Fruit fly (Drosophila melanogaster) whole organism, embryonic: Measurements from ENCODE around the gene Ac76E.

Source experiments
- Awh ChIP-seq: fragments of 200-800 bp; sonication (Bioruptor generic); IDR thresholded peaks from 2 replicates; pipeline ENCODE4, ENCODE4 v1.3.6; 2022; ENCODE audit warnings: missing biosample characterization, missing genetic modification characterization
- B-H1 ChIP-seq: fragments of 200-800 bp; sonication (Bioruptor generic); IDR thresholded peaks from 3 replicates; pipeline ENCODE4 v1.3.6; 2022; ENCODE audit warnings: missing biosample characterization, missing genetic modification characterization
- CG11247 ChIP-seq: fragments of 200-800 bp; sonication (Bioruptor generic); IDR thresholded peaks from 2 replicates; pipeline ENCODE4 v1.3.6; 2022; ENCODE audit warnings: missing biosample characterization, missing genetic modification characterization
- CG12236 ChIP-seq: fragments of 200-800 bp; sonication (Bioruptor generic); optimal IDR thresholded peaks from 2 replicates; lab custom pipeline; 2016; ENCODE audit warnings: missing biosample characterization, missing genetic modification characterization
- CG1233 ChIP-seq: fragments of 200-800 bp; sonication (Bioruptor generic); optimal IDR thresholded peaks from 4 replicates; lab custom pipeline; 2018; ENCODE audit warnings: missing biosample characterization, mild to moderate bottlenecking, missing genetic modification characterization
- CG12769 ChIP-seq: fragments of 200-800 bp; sonication (Bioruptor generic); optimal IDR thresholded peaks from 2 replicates; lab custom pipeline; 2019; ENCODE audit warnings: missing biosample characterization, mild to moderate bottlenecking, missing genetic modification characterization, moderate library complexity
- CG14965 ChIP-seq: fragments of 200-800 bp; sonication (Bioruptor generic); optimal IDR thresholded peaks from 2 replicates; lab custom pipeline; 2016; ENCODE audit warnings: missing biosample characterization, missing genetic modification characterization, borderline replicate concordance
- CG15011 ChIP-seq: fragments of 200-800 bp; sonication (Bioruptor generic); optimal IDR thresholded peaks from 3 replicates; lab custom pipeline; 2018; ENCODE audit warnings: missing biosample characterization, mild to moderate bottlenecking, missing genetic modification characterization
- CG15696 ChIP-seq: fragments of 200-800 bp; sonication (Bioruptor generic); optimal IDR thresholded peaks from 2 replicates; lab custom pipeline; 2019; ENCODE audit warnings: missing biosample characterization, mild to moderate bottlenecking, missing genetic modification characterization, moderate library complexity
- CG31224 ChIP-seq: fragments of 200-800 bp; sonication (Bioruptor generic); IDR thresholded peaks from 2 replicates; pipeline ENCODE4 v1.3.6; 2022; ENCODE audit warnings: missing biosample characterization, missing genetic modification characterization
- CG31388 ChIP-seq: fragments of 200-800 bp; sonication (Bioruptor generic); optimal IDR thresholded peaks from 2 replicates; lab custom pipeline; 2016; ENCODE audit warnings: missing biosample characterization, missing genetic modification characterization
- CG33557 ChIP-seq: fragments of 200-800 bp; sonication (Bioruptor generic); optimal IDR thresholded peaks from 2 replicates; lab custom pipeline; 2019; ENCODE audit warnings: missing biosample characterization, mild to moderate bottlenecking, missing genetic modification characterization, moderate library complexity
- CG3838 ChIP-seq: fragments of 200-800 bp; sonication (Bioruptor generic); optimal IDR thresholded peaks from 3 replicates; lab custom pipeline; 2016; ENCODE audit warnings: missing biosample characterization, missing genetic modification characterization
- CG4707 ChIP-seq: fragments of 200-800 bp; sonication (Bioruptor generic); optimal IDR thresholded peaks from 2 replicates; lab custom pipeline; 2018; ENCODE audit warnings: missing biosample characterization, mild to moderate bottlenecking, missing genetic modification characterization, moderate library complexity
- CG6791 ChIP-seq: fragments of 200-800 bp; sonication (Bioruptor generic); IDR thresholded peaks from 3 replicates; pipeline ENCODE4 v1.3.6; 2022; ENCODE audit warnings: missing biosample characterization, missing genetic modification characterization; ENCODE audit not compliant: partially characterized antibody
- CG7271 ChIP-seq: fragments of 200-800 bp; sonication (Bioruptor generic); optimal IDR thresholded peaks from 2 replicates; lab custom pipeline; 2018; ENCODE audit warnings: missing biosample characterization, mild to moderate bottlenecking, missing genetic modification characterization, moderate library complexity
- CG7745 ChIP-seq: fragments of 200-800 bp; sonication (Bioruptor generic); optimal IDR thresholded peaks from 2 replicates; lab custom pipeline; 2018; ENCODE audit warnings: missing biosample characterization, mild to moderate bottlenecking, missing genetic modification characterization, moderate library complexity
- CG7839 ChIP-seq: fragments of 200-800 bp; sonication (Bioruptor generic); optimal IDR thresholded peaks from 3 replicates; lab custom pipeline; 2018; ENCODE audit warnings: missing biosample characterization, mild to moderate bottlenecking, missing genetic modification characterization, moderate library complexity
- CG8765 ChIP-seq: fragments of 200-800 bp; sonication (Bioruptor generic); IDR thresholded peaks from 2 replicates; pipeline ENCODE4 v1.3.6; 2022; ENCODE audit warnings: missing biosample characterization, missing genetic modification characterization
- Dfd ChIP-seq, 2 experiments: fragments of >200 bp; optimal IDR thresholded peaks; 2 replicates each; lab custom pipeline; 2017; ENCODE audit warnings: missing biosample characterization in 2 of 2, missing genetic modification characterization in 2 of 2
- HHEX ChIP-seq: fragments of 200-800 bp; sonication (Bioruptor generic); optimal IDR thresholded peaks from 3 replicates; lab custom pipeline; 2017; ENCODE audit warnings: missing biosample characterization, mild to moderate bottlenecking, missing genetic modification characterization, missing genetic modification reagents
- Hr3 ChIP-seq: fragments of 200-800 bp; sonication (Bioruptor generic); optimal IDR thresholded peaks from 3 replicates; lab custom pipeline; 2016; ENCODE audit warnings: missing biosample characterization, missing genetic modification characterization
- Hr39 ChIP-seq: fragments of >200 bp; optimal IDR thresholded peaks from 2 replicates; lab custom pipeline; 2017
- Jarid2 ChIP-seq: fragments of 200-800 bp; sonication (Bioruptor generic); optimal IDR thresholded peaks from 3 replicates; lab custom pipeline; 2017; ENCODE audit warnings: mild to moderate bottlenecking, missing biosample characterization, missing genetic modification reagents, missing genetic modification characterization
- Nf-YB ChIP-seq: fragments of 200-800 bp; sonication (Bioruptor generic); optimal IDR thresholded peaks from 3 replicates; lab custom pipeline; 2019; ENCODE audit warnings: missing biosample characterization, mild to moderate bottlenecking, missing genetic modification characterization, moderate library complexity
- PHDP ChIP-seq: fragments of 200-800 bp; sonication (Bioruptor generic); optimal IDR thresholded peaks from 3 replicates; lab custom pipeline; 2018; ENCODE audit warnings: missing biosample characterization, mild to moderate bottlenecking, missing genetic modification characterization, moderate library complexity
- Ssrp ChIP-seq: fragments of 200-800 bp; sonication (Bioruptor generic); optimal IDR thresholded peaks from 2 replicates; lab custom pipeline; 2018; ENCODE audit warnings: missing biosample characterization, mild to moderate bottlenecking, missing genetic modification characterization, moderate library complexity
- YL-1 ChIP-seq: fragments of 200-800 bp; sonication (Bioruptor generic); optimal IDR thresholded peaks from 3 replicates; lab custom pipeline; 2017; ENCODE audit warnings: missing biosample characterization, mild to moderate bottlenecking, missing genetic modification characterization
- bcd ChIP-seq: fragments of 200-800 bp; sonication (Bioruptor generic); optimal IDR thresholded peaks from 2 replicates; lab custom pipeline; 2017; ENCODE audit warnings: missing biosample characterization, mild to moderate bottlenecking, missing genetic modification characterization
- dmrt99B ChIP-seq: fragments of 200-800 bp; sonication (Bioruptor generic); optimal IDR thresholded peaks from 2 replicates; lab custom pipeline; 2018; ENCODE audit warnings: missing biosample characterization, mild to moderate bottlenecking, missing genetic modification characterization, moderate library complexity
- dysf ChIP-seq: fragments of 200-800 bp; sonication (Bioruptor generic); IDR thresholded peaks from 3 replicates; pipeline ENCODE4 v1.3.6; 2022; ENCODE audit warnings: missing biosample characterization, missing genetic modification characterization
- eyg ChIP-seq: fragments of 200-800 bp; sonication (Bioruptor generic); optimal IDR thresholded peaks from 3 replicates; lab custom pipeline; 2016; ENCODE audit warnings: missing biosample characterization, missing genetic modification characterization
- gcm ChIP-seq: fragments of 200-800 bp; sonication (Bioruptor generic); optimal IDR thresholded peaks from 2 replicates; lab custom pipeline; 2019; ENCODE audit warnings: missing biosample characterization, mild to moderate bottlenecking, missing genetic modification characterization, moderate library complexity
- gsb-n ChIP-seq: fragments of 200-800 bp; sonication (Bioruptor generic); optimal IDR thresholded peaks from 3 replicates; lab custom pipeline; 2018; ENCODE audit warnings: missing biosample characterization, mild to moderate bottlenecking, missing genetic modification characterization
- h ChIP-seq: fragments of >200 bp; optimal IDR thresholded peaks from 2 replicates; lab custom pipeline; 2017
- her ChIP-seq: fragments of 200-800 bp; sonication (Bioruptor generic); optimal IDR thresholded peaks from 2 replicates; lab custom pipeline; 2016; ENCODE audit warnings: missing biosample characterization, missing genetic modification characterization
- jigr1 ChIP-seq: fragments of 200-800 bp; sonication (Bioruptor generic); IDR thresholded peaks from 3 replicates; pipeline ENCODE4 v1.3.6; 2022; ENCODE audit warnings: missing biosample characterization, missing genetic modification characterization
- kay ChIP-seq: fragments of 200-800 bp; sonication (Bioruptor generic); optimal IDR thresholded peaks from 2 replicates; lab custom pipeline; 2016; ENCODE audit warnings: missing biosample characterization, missing genetic modification characterization
- nau ChIP-seq: fragments of 200-800 bp; sonication (Bioruptor generic); optimal IDR thresholded peaks from 3 replicates; lab custom pipeline; 2017; ENCODE audit warnings: missing biosample characterization, mild to moderate bottlenecking, missing genetic modification characterization, missing genetic modification reagents
- oc ChIP-seq: fragments of 200-800 bp; sonication (Bioruptor generic); optimal IDR thresholded peaks from 2 replicates; lab custom pipeline; 2018; ENCODE audit warnings: missing biosample characterization, mild to moderate bottlenecking, missing genetic modification characterization, moderate library complexity
- p53 ChIP-seq: fragments of 200-800 bp; sonication (Bioruptor generic); optimal IDR thresholded peaks from 2 replicates; lab custom pipeline; 2016; ENCODE audit warnings: missing biosample characterization, missing genetic modification characterization
- pum ChIP-seq: fragments of 200-800 bp; sonication (Bioruptor generic); optimal IDR thresholded peaks from 2 replicates; lab custom pipeline; 2016; ENCODE audit warnings: missing biosample characterization, missing genetic modification characterization
- run ChIP-seq: fragments of 200-800 bp; sonication (Bioruptor generic); optimal IDR thresholded peaks from 3 replicates; lab custom pipeline; 2018; ENCODE audit warnings: missing biosample characterization, mild to moderate bottlenecking, missing genetic modification characterization
- slou ChIP-seq: fragments of 200-800 bp; sonication (Bioruptor generic); optimal IDR thresholded peaks from 3 replicates; lab custom pipeline; 2016; ENCODE audit warnings: missing biosample characterization, missing genetic modification characterization
- so ChIP-seq: fragments of 200-800 bp; sonication (Bioruptor generic); IDR thresholded peaks from 3 replicates; pipeline ENCODE4 v1.3.6; 2022; ENCODE audit warnings: missing biosample characterization, missing genetic modification characterization
- sqz ChIP-seq: fragments of 200-800 bp; sonication (Bioruptor generic); optimal IDR thresholded peaks from 3 replicates; lab custom pipeline; 2018; ENCODE audit warnings: missing biosample characterization, mild to moderate bottlenecking, missing genetic modification characterization
- ssp ChIP-seq: fragments of 200-800 bp; sonication (Bioruptor generic); IDR thresholded peaks from 2 replicates; pipeline ENCODE4 v1.3.6; 2022; ENCODE audit warnings: missing biosample characterization, missing genetic modification characterization
- trem ChIP-seq: fragments of 200-800 bp; optimal IDR thresholded peaks from 3 replicates; lab custom pipeline; 2019; ENCODE audit warnings: missing biosample characterization, mild to moderate bottlenecking, missing genetic modification characterization, moderate library complexity
- tx ChIP-seq: fragments of 200-800 bp; sonication (Bioruptor generic); optimal IDR thresholded peaks from 2 replicates; lab custom pipeline; 2016; ENCODE audit warnings: missing biosample characterization, missing genetic modification characterization
- vvl ChIP-seq: fragments of 200-800 bp; sonication (Bioruptor generic); IDR thresholded peaks from 2 replicates; pipeline ENCODE4 v1.3.6; 2022; ENCODE audit warnings: missing biosample characterization, missing genetic modification characterization

Ac76E gene

dm6 chr3L:20002482-20003234, 63.6 kb downstream of the Ac76E start, which contains the start of gene CG7668 (continued):
- TF ChIP-seq nau (GFP tag; lab: Kevin White, UChicago) (peak; percentile 78), B-H1 (GFP tag; lab: Robert Waterston, UW) (peak; percentile 84; the same call in 1 of the 3 replicates), sqz (GFP tag; lab: Kevin White, UChicago) (peak; percentile 78), p53 (GFP tag; lab: Kevin White, UChicago) (peak; percentile 74), CG7745 (no peak), Nf-YB (GFP tag; lab: Kevin White, UChicago) (peak; percentile 80), CG7839 (tag; lab: Kevin White, UChicago) (peak; percentile 91), CG31224 (GFP tag; lab: Robert Waterston, UW) (no peak), trem (tag; lab: Kevin White, UChicago) (peak; percentile 90), dysf (no peak; the same call in 2 of the 3 replicates), kay (peak; percentile 79), jigr1 (GFP tag; lab: Robert Waterston, UW) (peak; percentile 60; the same call in 1 of the 3 replicates), gsb-n (tag; lab: Kevin White, UChicago) (peak; percentile 87), Dfd (GFP tag; optimal IDR thresholded peaks at IDR 0.05; lab: Kevin White, UChicago) (no peak), CG15011 (GFP tag; lab: Kevin White, UChicago) (peak; percentile 70), CG12769 (peak; percentile 89), Ssrp (peak; percentile 87), CG3838 (peak; percentile 41), CG31388 (GFP tag; lab: Kevin White, UChicago) (peak; percentile 53), PHDP (peak; percentile 95), run (tag; lab: Kevin White, UChicago) (peak; percentile 85), YL-1 (peak; percentile 86), oc (peak; percentile 92), Hr3 (GFP tag; lab: Kevin White, UChicago) (peak; percentile 81), so (GFP tag; lab: Robert Waterston, UW) (peak; percentile 92), HHEX (peak; percentile 88), slou (GFP tag; lab: Kevin White, UChicago) (peak; percentile 69), CG33557 (GFP tag; lab: Kevin White, UChicago) (peak; percentile 92), CG8765 (peak; percentile 86), CG11247 (GFP tag; lab: Robert Waterston, UW) (peak; percentile 77; the same call in 1 of the 2 replicates), CG7271 (tag; lab: Kevin White, UChicago) (peak; percentile 85), CG12236 (peak; percentile 83), bcd (GFP tag; lab: Kevin White, UChicago) (peak; percentile 89), CG15696 (peak; percentile 85), tx (peak; percentile 86), Hr39 (lab: Kevin White, UChicago) (no peak), CG14965 (peak; percentile 42), gcm (GFP tag; lab: Kevin White, UChicago) (peak; percentile 93), Jarid2 (GFP tag; lab: Kevin White, UChicago) (peak; percentile 25), her (GFP tag; lab: Kevin White, UChicago) (peak; percentile 81), Awh (GFP tag; lab: Robert Waterston, UW) (no peak), eyg (peak; percentile 58), CG4707 (peak; percentile 77), vvl (GFP tag; lab: Robert Waterston, UW) (peak; percentile 98), h (lab: Kevin White, UChicago) (no peak), pum (GFP tag; lab: Kevin White, UChicago) (peak; percentile 87), ssp (GFP tag; lab: Robert Waterston, UW) (no peak; the same call in none of the 2 replicates), CG1233 (GFP tag; lab: Kevin White, UChicago) (peak; percentile 87), dmrt99B (tag; lab: Kevin White, UChicago) (peak; percentile 89), CG6791 (GFP tag; lab: Robert Waterston, UW) (no peak)
